Worm (Caenorhabditis elegans) whole organism, L3 larva: ENCODE results near the gene chil-11.

Source experiments
- aly-2 ChIP-seq: fragments of 150-350 bp; optimal IDR thresholded peaks from 2 replicates; lab custom pipeline; 2014; ENCODE audit warnings: missing biosample characterization, missing genetic modification characterization
- ama-1 ChIP-seq: fragments of 150-350 bp; optimal IDR thresholded peaks from 2 replicates; lab custom pipeline; 2018
- ceh-82 ChIP-seq: fragments of 150-350 bp; optimal IDR thresholded peaks from 2 replicates; lab custom pipeline; 2014; ENCODE audit warnings: missing biosample characterization, missing genetic modification characterization
- elt-3 ChIP-seq, 3 experiments: fragments of 150-350 bp in 1 of 3; sonication (generic microtip) in 2 of 3; optimal IDR thresholded peaks; 2 replicates in 2 of 3; 4 replicates in 1 of 3; lab custom pipeline; 2014 to 2017; ENCODE audit warnings: missing biosample characterization in 3 of 3, missing genetic modification characterization in 3 of 3
- fkh-10 ChIP-seq: sonication (generic microtip); optimal IDR thresholded peaks from 2 replicates; lab custom pipeline; 2017; ENCODE audit warnings: missing biosample characterization, missing genetic modification reagents, missing genetic modification characterization
- lsy-12 ChIP-seq: sonication (generic microtip); optimal IDR thresholded peaks from 2 replicates; lab custom pipeline; 2016; ENCODE audit warnings: mild to moderate bottlenecking, missing genetic modification characterization, missing compliant biosample characterization
- nfya-1 ChIP-seq: sonication (generic microtip); optimal IDR thresholded peaks from 2 replicates; lab custom pipeline; 2017; ENCODE audit warnings: missing genetic modification characterization, mild to moderate bottlenecking, missing compliant biosample characterization, antibody characterized with exemption, moderate library complexity; ENCODE audit not compliant: insufficient read depth
- nhr-12 ChIP-seq: fragments of 150-350 bp; optimal IDR thresholded peaks from 2 replicates; lab custom pipeline; 2014; ENCODE audit warnings: missing biosample characterization, missing genetic modification characterization
- nhr-25 ChIP-seq: sonication (generic microtip); optimal IDR thresholded peaks from 2 replicates; lab custom pipeline; 2017; ENCODE audit warnings: missing biosample characterization, missing genetic modification characterization
- pqm-1 ChIP-seq: fragments of 150-350 bp; optimal IDR thresholded peaks from 2 replicates; lab custom pipeline; 2017; ENCODE audit warnings: missing biosample characterization, missing genetic modification characterization, inconsistent platforms
- zag-1 ChIP-seq: fragments of 150-350 bp; optimal IDR thresholded peaks from 2 replicates; lab custom pipeline; 2014; ENCODE audit warnings: missing biosample characterization, missing genetic modification characterization
- ztf-4 ChIP-seq: fragments of 150-350 bp; optimal IDR thresholded peaks from 2 replicates; lab custom pipeline; 2014; ENCODE audit warnings: missing biosample characterization, missing genetic modification characterization

DNA sequence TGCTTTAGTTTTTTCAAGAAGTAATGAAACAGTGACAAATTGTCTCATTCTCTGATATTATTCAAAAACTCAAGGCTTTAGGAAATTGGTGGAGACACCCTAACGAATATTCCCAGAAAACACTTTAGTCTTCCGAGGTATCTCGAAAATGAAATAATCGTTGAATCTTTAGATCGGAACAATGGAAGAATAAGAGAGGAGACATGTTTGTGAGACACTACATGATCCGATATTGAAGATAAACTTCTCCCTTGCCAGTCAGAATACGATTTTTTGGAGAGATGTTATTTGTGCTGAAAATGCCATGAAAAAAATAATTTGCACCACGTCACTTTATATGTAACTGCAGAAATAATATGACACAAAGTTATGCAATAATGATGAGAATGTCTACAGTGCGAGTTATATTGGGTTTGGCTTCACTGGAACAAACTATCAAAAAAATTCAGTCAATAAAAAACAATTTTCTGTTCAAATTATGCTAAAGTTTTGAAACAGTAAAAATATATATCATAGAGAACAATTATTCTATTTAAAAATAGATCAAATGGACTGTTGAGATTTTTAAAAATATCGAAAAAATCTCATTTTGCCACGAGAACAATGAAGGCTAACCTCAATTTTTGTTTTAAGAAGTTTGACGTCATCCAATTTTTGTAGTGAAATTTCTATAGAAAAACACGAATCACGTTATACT is 20.2 kb downstream of the chil-11 start:
- TF ChIP-seq pqm-1 (tag; lab: Kevin White, UChicago) = no peak
- TF ChIP-seq nhr-12 (tag; lab: Kevin White, UChicago) = no peak
- no peak for TF ChIP-seq zag-1 (tag; lab: Kevin White, UChicago)
- no peak for TF ChIP-seq ztf-4 (tag; lab: Kevin White, UChicago)
- no peak for TF ChIP-seq fkh-10 (GFP tag; lab: Kevin White, UChicago)
- TF ChIP-seq ama-1 (lab: Kevin White, UChicago) = no peak
- TF ChIP-seq elt-3 (tag; optimal IDR thresholded peaks at IDR 0.05; lab: Kevin White, UChicago) = no peak
- TF ChIP-seq nhr-25 = no peak
- no peak for TF ChIP-seq lsy-12
- TF ChIP-seq ceh-82 = no peak
- TF ChIP-seq aly-2 (tag; lab: Kevin White, UChicago) = no peak
- TF ChIP-seq nfya-1 (tag; lab: Kevin White, UChicago) = no peak
